Fruit fly (Drosophila melanogaster) whole organism, prepupa: ENCODE data around the gene Dpy-30L1.
A peak's percentile ranks its signal among the peaks of the same experiment; 100 is the strongest.

ENCODE experiments used
- Blimp-1 ChIP-seq: fragments of 200-800 bp; sonication (Bioruptor generic); optimal IDR thresholded peaks from 3 replicates; lab custom pipeline; 2017; ENCODE audit warnings: missing biosample characterization, missing genetic modification characterization, mild to moderate bottlenecking, moderate library complexity, missing genetic modification reagents
- CG11902 ChIP-seq: fragments of 200-800 bp; sonication (Bioruptor generic); optimal IDR thresholded peaks from 3 replicates; lab custom pipeline; 2016; ENCODE audit warnings: missing biosample characterization, missing genetic modification characterization
- CG15336 ChIP-seq: fragments of 200-800 bp; sonication (Bioruptor generic); IDR thresholded peaks from 2 replicates; pipeline ENCODE4 v1.3.6; 2022; ENCODE audit warnings: missing biosample characterization, missing genetic modification characterization
- CG3919 ChIP-seq: fragments of 200-800 bp; sonication (Bioruptor generic); optimal IDR thresholded peaks from 3 replicates; lab custom pipeline; 2016; ENCODE audit warnings: missing biosample characterization, missing genetic modification characterization
- CG6808 ChIP-seq: fragments of 200-800 bp; sonication (Bioruptor generic); optimal IDR thresholded peaks from 3 replicates; lab custom pipeline; 2017; ENCODE audit warnings: missing biosample characterization, missing genetic modification characterization, mild to moderate bottlenecking, moderate library complexity, missing genetic modification reagents
- CG9139 ChIP-seq: fragments of 200-800 bp; sonication (Bioruptor generic); optimal IDR thresholded peaks from 3 replicates; lab custom pipeline; 2017; ENCODE audit warnings: missing biosample characterization, mild to moderate bottlenecking, missing genetic modification characterization
- Eip93F ChIP-seq: fragments of 200-800 bp; sonication (Bioruptor generic); optimal IDR thresholded peaks from 2 replicates; lab custom pipeline; 2016; ENCODE audit warnings: missing biosample characterization, mild to moderate bottlenecking, missing genetic modification characterization
- Gug ChIP-seq: fragments of 200-800 bp; sonication (Bioruptor generic); IDR thresholded peaks from 2 replicates; pipeline ENCODE4 v1.3.6; 2022; ENCODE audit warnings: missing biosample characterization, missing genetic modification characterization
- Smox ChIP-seq: fragments of 200-800 bp; sonication (Bioruptor generic); optimal IDR thresholded peaks from 3 replicates; lab custom pipeline; 2016; ENCODE audit warnings: missing biosample characterization, missing genetic modification characterization
- achi ChIP-seq: fragments of 200-800 bp; sonication (Bioruptor generic); optimal IDR thresholded peaks from 3 replicates; lab custom pipeline; 2016; ENCODE audit warnings: missing biosample characterization, missing genetic modification characterization
- dac ChIP-seq: fragments of 200-800 bp; sonication (Bioruptor generic); optimal IDR thresholded peaks from 2 replicates; lab custom pipeline; 2017; ENCODE audit warnings: missing biosample characterization, mild to moderate bottlenecking, missing genetic modification characterization
- eg ChIP-seq: fragments of 200-800 bp; sonication (Bioruptor generic); IDR thresholded peaks from 3 replicates; pipeline ENCODE4 v1.3.6; 2022; ENCODE audit warnings: missing biosample characterization, missing genetic modification characterization
- esn ChIP-seq: fragments of 200-800 bp; sonication (Bioruptor generic); optimal IDR thresholded peaks from 2 replicates; lab custom pipeline; 2016; ENCODE audit warnings: missing biosample characterization, mild to moderate bottlenecking, missing genetic modification characterization, moderate library complexity
- fd59A ChIP-seq: fragments of 200-800 bp; sonication (Bioruptor generic); optimal IDR thresholded peaks from 2 replicates; lab custom pipeline; 2017; ENCODE audit warnings: missing biosample characterization, mild to moderate bottlenecking, missing genetic modification characterization, missing genetic modification reagents
- lz ChIP-seq: fragments of 200-800 bp; sonication (Bioruptor generic); optimal IDR thresholded peaks from 3 replicates; lab custom pipeline; 2016; ENCODE audit warnings: missing biosample characterization, missing genetic modification characterization
- ss ChIP-seq, 2 experiments: fragments of 200-800 bp; sonication (Bioruptor generic); optimal IDR thresholded peaks; 2 replicates in 1 of 2; 3 replicates in 1 of 2; lab custom pipeline; 2017 to 2018; ENCODE audit warnings: mild to moderate bottlenecking in 2 of 2, missing biosample characterization in 2 of 2, missing genetic modification characterization in 2 of 2, moderate library complexity in 1 of 2
- svp ChIP-seq: fragments of 200-800 bp; sonication (Bioruptor generic); peaks from one replicate; lab custom pipeline; 2016; ENCODE audit warnings: missing biosample characterization, missing genetic modification characterization
- topi ChIP-seq: fragments of 200-800 bp; sonication (Bioruptor generic); optimal IDR thresholded peaks from 3 replicates; lab custom pipeline; 2016; ENCODE audit warnings: missing biosample characterization, missing genetic modification characterization

The Dpy-30L1 gene

DNA sequence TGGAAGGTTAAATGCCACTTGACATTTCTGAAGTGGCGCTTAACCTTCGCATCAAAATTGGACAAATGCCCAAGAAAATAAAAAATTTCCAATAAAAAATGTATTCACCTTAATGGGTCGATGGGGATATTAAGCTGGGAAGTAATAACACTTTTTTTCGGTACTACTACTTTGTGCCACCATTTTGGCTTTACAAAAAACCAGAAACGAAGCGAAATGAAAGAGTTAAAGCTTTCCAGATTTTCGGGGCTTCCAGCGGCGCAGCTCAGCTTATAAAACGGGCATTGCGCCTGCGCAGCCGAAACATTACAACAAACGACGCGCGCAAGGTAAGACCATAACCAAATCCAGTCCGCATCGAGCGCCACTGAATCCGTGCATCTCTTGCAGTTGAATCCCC lies 38.1 kb downstream of the Dpy-30L1 start, which contains the start of gene CG17127:
Gene CG17127, plus strand, starts transcription at position 301 of the 400 bp plus-strand sequence.
- TF ChIP-seq Eip93F (GFP tag; lab: Kevin White, UChicago) (no peak), Smox (GFP tag; lab: Kevin White, UChicago) (no peak), Gug (GFP tag; lab: Robert Waterston, UW) (no peak), svp (GFP tag; lab: Kevin White, UChicago) (no peak), CG6808 (GFP tag; lab: Kevin White, UChicago) (no peak), esn (GFP tag; lab: Kevin White, UChicago) (no peak)

DNA sequence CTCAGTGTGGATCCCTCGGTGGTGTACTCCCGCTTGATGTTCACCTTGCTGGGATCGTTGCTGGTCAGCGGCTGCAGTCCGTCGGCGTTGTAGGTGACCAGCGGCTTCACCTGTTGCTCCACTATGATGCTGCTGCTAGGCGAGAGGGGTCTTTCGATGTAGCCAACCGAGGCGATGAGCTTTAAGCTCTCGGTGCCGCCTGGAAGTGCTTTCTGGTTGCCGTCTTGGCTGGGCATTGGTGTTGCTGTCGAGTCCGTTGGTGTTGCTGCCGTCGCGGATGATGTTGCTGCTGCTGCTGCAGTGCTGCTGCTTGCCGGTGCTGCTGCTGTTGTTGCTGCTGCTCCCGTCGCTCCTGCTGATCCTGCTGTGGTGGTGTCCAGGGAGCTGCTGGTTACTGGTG lies 41.6 kb downstream of the Dpy-30L1 start:
- TF ChIP-seq achi (GFP tag; lab: Kevin White, UChicago) (no peak), eg (0 out of 3 replicates have a peak, but pooled peaks have one; percentile 12), CG9139 (no peak), lz (GFP tag; lab: Kevin White, UChicago) (no peak), fd59A (no peak), CG11902 (GFP tag; lab: Kevin White, UChicago) (no peak), ss (GFP tag; optimal IDR thresholded peaks at IDR 0.05; lab: Kevin White, UChicago) (no peak), dac (GFP tag; lab: Kevin White, UChicago) (no peak), CG15336 (no peak), Gug (GFP tag; lab: Robert Waterston, UW) (no peak), Blimp-1 (GFP tag; lab: Kevin White, UChicago) (no peak), svp (GFP tag; lab: Kevin White, UChicago) (no peak), topi (GFP tag; lab: Kevin White, UChicago) (no peak), CG3919 (GFP tag; lab: Kevin White, UChicago) (peak; percentile 94)
- TF ChIP-seq, all 60 proteins: peak for 2

DNA sequence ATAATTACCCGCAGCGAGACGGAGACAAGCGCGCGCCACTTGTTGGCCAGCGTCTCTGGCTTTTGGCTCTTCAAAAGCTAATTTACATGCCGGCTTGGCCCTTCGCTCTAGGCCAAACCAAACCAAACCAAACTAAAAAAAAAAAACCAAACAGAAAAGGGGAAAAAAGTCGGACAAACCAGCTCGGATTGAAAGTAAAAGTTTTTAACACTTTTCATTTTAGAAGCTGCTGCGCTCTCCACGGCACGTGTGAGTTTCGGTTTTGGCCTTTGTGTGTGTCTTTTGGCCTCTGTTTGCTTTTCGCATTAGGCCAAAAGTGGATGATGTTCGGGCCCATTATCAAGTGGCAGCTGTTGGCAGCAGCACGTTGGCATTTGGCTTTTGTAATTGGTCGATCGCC lies 48.8 kb downstream of the Dpy-30L1 start:
- TF ChIP-seq eg = no peak
- TF ChIP-seq Blimp-1 (GFP tag; lab: Kevin White, UChicago) = peak; percentile 38
